Worm (Caenorhabditis elegans): Measurements from ENCODE around the gene tomm-40.
A peak's percentile ranks its signal among the peaks of the same experiment; 100 is the strongest.

Gene tomm-40

ce11 chrII:8973516-8974043 is at the start of gene tomm-40 (continued):
- TF ChIP-seq unc-98 (GFP tag; IDR thresholded peaks at IDR 0.05) (no peak), pag-3 (tag; optimal IDR thresholded peaks at IDR 0.05; ENCODE audit: borderline replicate concordance, insufficient read depth) (no peak)

ce11 chrII:9021625-9022024 is 48.3 kb upstream of the tomm-40 start:
- TF ChIP-seq irx-1 (tag; optimal IDR thresholded peaks at IDR 0.05) (peak; percentile 1), efl-1 (optimal IDR thresholded peaks at IDR 0.05) (no peak), efl-1 (GFP tag; optimal IDR thresholded peaks at IDR 0.05 in 1 of 2) (peak in 1 of 2 experiments; percentile 10), sptf-1 (tag; optimal IDR thresholded peaks at IDR 0.05) (no peak), mab-9 (GFP tag; IDR thresholded peaks at IDR 0.05) (no peak), fkh-4 (tag; optimal IDR thresholded peaks at IDR 0.05; ENCODE audit: borderline replicate concordance) (no peak), nhr-237 (tag; optimal IDR thresholded peaks at IDR 0.05) (no peak), nhr-12 (tag; optimal IDR thresholded peaks at IDR 0.05) (no peak), nhr-90 (tag; optimal IDR thresholded peaks at IDR 0.05; ENCODE audit: poor library complexity) (no peak), blmp-1 (tag; optimal IDR thresholded peaks at IDR 0.05) (peak; percentile 11)

- TF ChIP-seq blmp-1 (tag; optimal IDR thresholded peaks at IDR 0.05) = peak; percentile 98
- TF ChIP-seq elt-3 (tag; optimal IDR thresholded peaks at IDR 0.05) = peak in 1 of 6 experiments; percentile 3
- TF ChIP-seq unc-30 (tag; optimal IDR thresholded peaks at IDR 0.05) = no peak
- no peak for TF ChIP-seq ztf-4 (tag; optimal IDR thresholded peaks at IDR 0.05)
- no peak for TF ChIP-seq nhr-47 (tag; optimal IDR thresholded peaks at IDR 0.05)
- no peak for TF ChIP-seq tbx-2 (tag; optimal IDR thresholded peaks at IDR 0.05)
- no peak for TF ChIP-seq unc-130 (tag; optimal IDR thresholded peaks at IDR 0.05)
- TF ChIP-seq efl-3 (GFP tag; optimal IDR thresholded peaks at IDR 0.05) = no peak
- TF ChIP-seq fkh-10 (GFP tag; optimal IDR thresholded peaks at IDR 0.05) = no peak
- no peak for TF ChIP-seq vab-15 (tag; optimal IDR thresholded peaks at IDR 0.05)
- no peak for TF ChIP-seq ceh-8 (GFP tag; optimal IDR thresholded peaks at IDR 0.05)
- TF ChIP-seq F16B12.6 (tag; optimal IDR thresholded peaks at IDR 0.05) = no peak
- no peak for TF ChIP-seq pax-3 (tag; optimal IDR thresholded peaks at IDR 0.05)
- TF ChIP-seq sup-37 (GFP tag; optimal IDR thresholded peaks at IDR 0.05) = no peak
- TF ChIP-seq xbp-1 (tag; optimal IDR thresholded peaks at IDR 0.05) = no peak
Measured at ce11 chrII:9019704-9020103, 46.3 kb upstream of the tomm-40 start, which contains the start of gene dep-1. Gene dep-1 (minus strand): TSS chrII:9019798.

ce11 chrII:9017628-9018027 is 44.3 kb upstream of the tomm-40 start:
- TF ChIP-seq ztf-11 (tag; optimal IDR thresholded peaks at IDR 0.05) (no peak), nhr-20 (tag; optimal IDR thresholded peaks at IDR 0.05) (no peak), lin-15B (tag; optimal IDR thresholded peaks at IDR 0.05) (no peak), unc-62 (GFP tag; optimal IDR thresholded peaks at IDR 0.05) (no peak), mep-1 (tag; optimal IDR thresholded peaks at IDR 0.05) (no peak)

- no peak for TF ChIP-seq nhr-77 (tag; optimal IDR thresholded peaks at IDR 0.05)
- TF ChIP-seq ceh-63 (GFP tag; optimal IDR thresholded peaks at IDR 0.05) = no peak
- no peak for TF ChIP-seq lin-35 (GFP tag; optimal IDR thresholded peaks at IDR 0.05)
- TF ChIP-seq swsn-7 (tag; optimal IDR thresholded peaks at IDR 0.05) = no peak
- no peak for TF ChIP-seq nhr-84 (tag; optimal IDR thresholded peaks at IDR 0.05)
- TF ChIP-seq egl-27 (tag; optimal IDR thresholded peaks at IDR 0.05) = no peak
- TF ChIP-seq aly-2 (tag; optimal IDR thresholded peaks at IDR 0.05) = no peak
- TF ChIP-seq nhr-237 (tag; optimal IDR thresholded peaks at IDR 0.05) = no peak
- TF ChIP-seq zag-1 (tag; optimal IDR thresholded peaks at IDR 0.05) = no peak
- TF ChIP-seq ceh-90 (tag; optimal IDR thresholded peaks at IDR 0.05) = no peak
- TF ChIP-seq lin-15B (tag; optimal IDR thresholded peaks at IDR 0.05) = no peak
- TF ChIP-seq grh-1 (GFP tag; IDR thresholded peaks at IDR 0.05) = no peak
- TF ChIP-seq xbp-1 (tag; optimal IDR thresholded peaks at IDR 0.05) = no peak
- TF ChIP-seq fos-1 (tag; optimal IDR thresholded peaks at IDR 0.05) = no peak
- TF ChIP-seq nhr-28 (tag; optimal IDR thresholded peaks at IDR 0.05) = no peak
- no peak for TF ChIP-seq efl-1 (optimal IDR thresholded peaks at IDR 0.05)
- TF ChIP-seq efl-1 (GFP tag; optimal IDR thresholded peaks at IDR 0.05 in 1 of 2) = peak in 1 of 2 experiments; percentile 37
- peak; percentile 60 for TF ChIP-seq fkh-8 (tag; optimal IDR thresholded peaks at IDR 0.05)
- TF ChIP-seq isw-1 (GFP tag; IDR thresholded peaks at IDR 0.05) = no peak
- peak; percentile 7 for TF ChIP-seq rnt-1 (tag; optimal IDR thresholded peaks at IDR 0.05)
Measured at ce11 chrII:9014877-9015505, 41.6 kb upstream of the tomm-40 start.

Data from whole organism, L1 larva.